Worm (Caenorhabditis elegans): ENCODE data around the gene tba-8.

DNA sequence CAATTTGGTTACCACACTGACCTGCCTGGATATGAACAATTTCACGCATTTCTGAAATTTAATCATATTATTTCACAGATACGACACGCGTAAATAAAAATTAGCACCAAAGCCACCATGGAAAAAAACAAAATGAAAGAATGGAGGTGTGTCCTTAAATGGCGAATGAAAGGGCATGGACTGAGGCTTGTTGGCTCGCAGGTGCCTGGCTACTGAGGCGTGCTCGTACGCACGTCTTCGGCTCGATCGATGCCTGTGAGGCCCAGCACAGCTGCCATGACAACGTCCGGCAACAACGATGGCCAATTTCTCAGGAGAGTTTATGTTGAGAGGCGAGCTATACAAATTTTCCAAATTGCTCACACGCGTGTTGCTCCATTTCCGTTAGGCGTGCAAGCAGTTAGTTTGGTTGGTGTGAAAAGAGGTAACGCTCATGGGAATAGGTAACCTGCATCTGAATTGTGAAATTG is 21.3 kb downstream of the tba-8 start, which contains the start of gene tbb-4:
- TF ChIP-seq W03F9.2 (tag; optimal IDR thresholded peaks at IDR 0.05) (no peak), dao-5 (tag; optimal IDR thresholded peaks at IDR 0.05) (no peak)

Data from whole organism, L4/young adult.